Fruit fly (Drosophila melanogaster) whole organism: Measurements from ENCODE around the gene MED15.

ENCODE experiments used
- Dll ChIP-seq: fragments of >200 bp; optimal IDR thresholded peaks from 2 replicates; lab custom pipeline; 2017
- EcR ChIP-seq, 2 experiments: fragments of >200 bp; optimal IDR thresholded peaks; 2 replicates each; lab custom pipeline; 2017; ENCODE audit warnings: missing biosample characterization in 2 of 2, missing genetic modification characterization in 2 of 2, missing genetic modification reagents in 2 of 2
- pan ChIP-seq: fragments of >200 bp; optimal IDR thresholded peaks from 2 replicates; lab custom pipeline; 2017

- no peak for TF ChIP-seq Dll (lab: Kevin White, UChicago)
- TF ChIP-seq pan, result peak; percentile 40
- no peak for TF ChIP-seq EcR (GFP tag; optimal IDR thresholded peaks at IDR 0.05; lab: Kevin White, UChicago)
Observed at dm6 chr2L:427338-428234, 45.2 kb upstream of the MED15 start.
